Worm (Caenorhabditis elegans): ENCODE data around the gene sfxn-1.2.

sfxn-1.2 gene

ce11 chrII:11224045-11224481, 38.2 kb downstream of the sfxn-1.2 start (continued):
- TF ChIP-seq unc-62 (GFP tag; optimal IDR thresholded peaks at IDR 0.05) (no peak), bed-2 (GFP tag; IDR thresholded peaks at IDR 0.05) (no peak), T07F8.4 (tag; optimal IDR thresholded peaks at IDR 0.05) (no peak), Y53F4B.3 (GFP tag; IDR thresholded peaks at IDR 0.05) (no peak), efl-1 (GFP tag; optimal IDR thresholded peaks at IDR 0.05) (peak; percentile 40), ama-1 (optimal IDR thresholded peaks at IDR 0.05) (peak; percentile 95), ama-1 (GFP tag; optimal IDR thresholded peaks at IDR 0.05) (no peak), ceh-91 (GFP tag; IDR thresholded peaks at IDR 0.05) (peak; percentile 49; the same call in 1 of the 2 replicates), F37B4.10 (GFP tag; IDR thresholded peaks at IDR 0.05) (no peak), ztf-28 (GFP tag; IDR thresholded peaks at IDR 0.05) (0 out of 2 replicates have a peak, but pooled peaks have one; percentile 17), Y79H2A.3 (GFP tag; conservative IDR thresholded peaks at IDR 0.05) (0 out of 2 replicates have a peak, but pooled peaks have one; percentile 67), nfya-1 (tag; optimal IDR thresholded peaks at IDR 0.05; ENCODE audit: borderline replicate concordance, insufficient read depth) (no peak), bed-1 (GFP tag; IDR thresholded peaks at IDR 0.05) (no peak), hlh-12 (tag; optimal IDR thresholded peaks at IDR 0.05) (no peak), B0336.3 (GFP tag; IDR thresholded peaks at IDR 0.05) (peak; percentile 96), F10E7.11 (tag; optimal IDR thresholded peaks at IDR 0.05) (no peak), hrde-1 (tag; optimal IDR thresholded peaks at IDR 0.05; ENCODE audit: borderline replicate concordance) (peak; percentile 32), attf-5 (GFP tag; optimal IDR thresholded peaks at IDR 0.05) (peak; percentile 40), attf-3 (GFP tag; conservative IDR thresholded peaks at IDR 0.05) (peak; percentile 62), nhr-27 (tag; optimal IDR thresholded peaks at IDR 0.05) (no peak), pbrm-1 (GFP tag; IDR thresholded peaks at IDR 0.05) (peak; percentile 97), lin-54 (GFP tag; optimal IDR thresholded peaks at IDR 0.05) (peak; percentile 85), attf-6 (GFP tag; IDR thresholded peaks at IDR 0.05) (peak; percentile 93), egl-18 (GFP tag; IDR thresholded peaks at IDR 0.05) (no peak), rcor-1 (GFP tag; IDR thresholded peaks at IDR 0.05) (peak; percentile 91), T26A5.8 (tag; optimal IDR thresholded peaks at IDR 0.05) (no peak), F57C9.4 (tag; optimal IDR thresholded peaks at IDR 0.05) (no peak), K12H6.12 (tag; optimal IDR thresholded peaks at IDR 0.05) (peak; percentile 38), D2030.7 (GFP tag; IDR thresholded peaks at IDR 0.05) (peak; percentile 94), tbp1 (GFP tag; optimal IDR thresholded peaks at IDR 0.05) (peak; percentile 82), F49E8.2 (tag; optimal IDR thresholded peaks at IDR 0.05; ENCODE audit: insufficient read depth) (peak; percentile 88), ceh-79 (tag; optimal IDR thresholded peaks at IDR 0.05) (no peak)

- no peak for TF ChIP-seq attf-5 (GFP tag; optimal IDR thresholded peaks at IDR 0.05)
These were observed 40.6 kb downstream of the sfxn-1.2 start, which contains the start of gene T06D8.2 for ce11 chrII:11226379-11226778. TSS of gene T06D8.2 (plus strand) at chrII:11226679.

- TF ChIP-seq ama-1 (optimal IDR thresholded peaks at IDR 0.05) (no peak), ama-1 (GFP tag; optimal IDR thresholded peaks at IDR 0.05) (no peak), Y95B8A.8 (GFP tag; IDR thresholded peaks at IDR 0.05) (no peak), nfyb-1 (GFP tag; IDR thresholded peaks at IDR 0.05) (0 out of 2 replicates have a peak, but pooled peaks have one; percentile 35), snpc-1.3 (tag; optimal IDR thresholded peaks at IDR 0.05; ENCODE audit: insufficient read depth) (no peak), ets-4 (GFP tag; optimal IDR thresholded peaks at IDR 0.05) (no peak), cebp-2 (GFP tag; IDR thresholded peaks at IDR 0.05) (no peak), lin-26 (GFP tag; IDR thresholded peaks at IDR 0.05) (no peak), xnd-1 (tag; optimal IDR thresholded peaks at IDR 0.05) (peak; percentile 4), hsf-1 (GFP tag; IDR thresholded peaks at IDR 0.05) (no peak), hrde-1 (tag; optimal IDR thresholded peaks at IDR 0.05; ENCODE audit: borderline replicate concordance) (no peak), him-1 (tag; optimal IDR thresholded peaks at IDR 0.05) (no peak), ceh-79 (tag; optimal IDR thresholded peaks at IDR 0.05) (no peak), B0035.1 (tag; optimal IDR thresholded peaks at IDR 0.05) (no peak), nhr-120 (GFP tag; IDR thresholded peaks at IDR 0.05) (no peak)
These were observed 48.9 kb downstream of the sfxn-1.2 start, which contains the start of gene cox-15 for ce11 chrII:11234751-11235150. TSS of gene cox-15 (minus strand) at chrII:11234952.

Measured in whole organism, young adult.